Worm (Caenorhabditis elegans) whole organism, young adult: Measurements from ENCODE around the gene Y37E11AL.9.

Source experiments
- F55B11.4 ChIP-seq: sonication (generic microtip); optimal IDR thresholded peaks from 2 replicates; lab custom pipeline; 2016; ENCODE audit warnings: missing compliant biosample characterization, missing genetic modification characterization, borderline replicate concordance; ENCODE audit not compliant: insufficient read depth
- T26A5.8 ChIP-seq: sonication (generic microtip); optimal IDR thresholded peaks from 2 replicates; lab custom pipeline; 2016; ENCODE audit warnings: missing genetic modification characterization, missing compliant biosample characterization
- Y53F4B.3 ChIP-seq: fragments of 200-800 bp; sonication (Bioruptor generic); IDR thresholded peaks from 2 replicates; pipeline ENCODE4 v1.3.6; 2022; ENCODE audit warnings: missing genetic modification reagents, missing genetic modification characterization, missing compliant biosample characterization
- ama-1 ChIP-seq, 3 experiments: fragments of 150-350 bp in 1 of 3; sonication (generic microtip) in 2 of 3; optimal IDR thresholded peaks; 2 replicates each; lab custom pipeline; 2014 to 2018; ENCODE audit warnings: missing biosample characterization in 2 of 3, missing genetic modification characterization in 2 of 3, missing genetic modification reagents in 2 of 3
- ceh-40 ChIP-seq: fragments of 200-800 bp; sonication (Bioruptor generic); IDR thresholded peaks from 2 replicates; pipeline ENCODE4 v1.3.6; 2022; ENCODE audit warnings: missing genetic modification characterization, missing compliant biosample characterization
- chd-7 ChIP-seq: sonication (generic microtip); optimal IDR thresholded peaks from 2 replicates; lab custom pipeline; 2016; ENCODE audit warnings: mild to moderate bottlenecking, missing genetic modification characterization, moderate library complexity, missing compliant biosample characterization
- die-1 ChIP-seq: sonication (generic microtip); optimal IDR thresholded peaks from 2 replicates; lab custom pipeline; 2016; ENCODE audit warnings: missing genotype, mild to moderate bottlenecking, missing genetic modification characterization, missing compliant biosample characterization
- dox-1 ChIP-seq: fragments of 200-800 bp; sonication (Bioruptor generic); IDR thresholded peaks from 2 replicates; pipeline ENCODE4 v1.3.6; 2022; ENCODE audit warnings: missing genetic modification reagents, missing genetic modification characterization, missing compliant biosample characterization
- hlh-12 ChIP-seq: sonication (generic microtip); optimal IDR thresholded peaks from 2 replicates; lab custom pipeline; 2016; ENCODE audit warnings: missing genetic modification characterization, missing compliant biosample characterization
- hlh-26 ChIP-seq: fragments of 200-800 bp; sonication (Bioruptor generic); conservative IDR thresholded peaks from 2 replicates; pipeline ENCODE4 v1.3.6; 2022; ENCODE audit warnings: missing genetic modification reagents, missing genetic modification characterization, missing compliant biosample characterization
- mes-4 ChIP-seq: sonication (generic microtip); optimal IDR thresholded peaks from 2 replicates; lab custom pipeline; 2016; ENCODE audit warnings: missing genotype, missing genetic modification characterization, missing compliant biosample characterization
- mxl-1 ChIP-seq: sonication (generic microtip); optimal IDR thresholded peaks from 2 replicates; lab custom pipeline; 2016; ENCODE audit warnings: missing genetic modification characterization, missing compliant biosample characterization
- nfyb-1 ChIP-seq: fragments of 200-800 bp; sonication (Bioruptor generic); IDR thresholded peaks from 2 replicates; pipeline ENCODE4 v1.3.6; 2022; ENCODE audit warnings: missing genetic modification reagents, missing genetic modification characterization, missing compliant biosample characterization
- snpc-3.4 ChIP-seq: sonication (generic microtip); optimal IDR thresholded peaks from 2 replicates; lab custom pipeline; 2017; ENCODE audit warnings: missing genetic modification characterization, mild to moderate bottlenecking, missing compliant biosample characterization, antibody characterized with exemption, moderate library complexity, missing genotype, missing genetic modification reagents

ce11 chrIV:3668603-3669002, 31.9 kb downstream of the Y37E11AL.9 start, which contains the start of gene fmil-1:
- TF ChIP-seq mes-4 (tag; lab: Kevin White, UChicago) (no peak), Y53F4B.3 (GFP tag; lab: Robert Waterston, UW) (no peak), nfyb-1 (no peak), hlh-26 (GFP tag; lab: Robert Waterston, UW) (no peak), snpc-3.4 (tag; lab: Kevin White, UChicago) (no peak), T26A5.8 (tag; lab: Kevin White, UChicago) (no peak), die-1 (tag; lab: Kevin White, UChicago) (no peak), chd-7 (tag; lab: Kevin White, UChicago) (no peak), dox-1 (GFP tag; lab: Robert Waterston, UW) (no peak), mxl-1 (no peak), F55B11.4 (tag; lab: Kevin White, UChicago) (no peak), ceh-40 (GFP tag; lab: Robert Waterston, UW) (no peak), hlh-12 (no peak), ama-1 (optimal IDR thresholded peaks at IDR 0.05; lab: Kevin White, UChicago) (no peak), ama-1 (GFP tag; optimal IDR thresholded peaks at IDR 0.05; lab: Kevin White, UChicago) (no peak)
